Fruit fly (Drosophila melanogaster) whole organism, embryonic: ENCODE data around the gene CG10035.

Source experiments
- Asciz ChIP-seq: fragments of 200-800 bp; sonication (Bioruptor generic); optimal IDR thresholded peaks from 2 replicates; lab custom pipeline; 2017; ENCODE audit warnings: missing biosample characterization, mild to moderate bottlenecking, missing genetic modification characterization, missing genetic modification reagents
- CG11398 ChIP-seq: fragments of 200-800 bp; sonication (Bioruptor generic); optimal IDR thresholded peaks from 2 replicates; lab custom pipeline; 2016; ENCODE audit warnings: missing biosample characterization, missing genetic modification characterization
- CG12236 ChIP-seq: fragments of 200-800 bp; sonication (Bioruptor generic); optimal IDR thresholded peaks from 2 replicates; lab custom pipeline; 2016; ENCODE audit warnings: missing biosample characterization, missing genetic modification characterization
- CG13123 ChIP-seq: fragments of 200-800 bp; sonication (Bioruptor generic); optimal IDR thresholded peaks from 2 replicates; lab custom pipeline; 2016; ENCODE audit warnings: missing biosample characterization, missing genetic modification characterization
- CG13424 ChIP-seq: fragments of 200-800 bp; sonication (Bioruptor generic); optimal IDR thresholded peaks from 2 replicates; lab custom pipeline; 2019; ENCODE audit warnings: missing biosample characterization, mild to moderate bottlenecking, missing genetic modification characterization, moderate library complexity
- CG15514 ChIP-seq: fragments of 200-800 bp; sonication (Bioruptor generic); optimal IDR thresholded peaks from 3 replicates; lab custom pipeline; 2017; ENCODE audit warnings: missing biosample characterization, missing genetic modification characterization, mild to moderate bottlenecking, moderate library complexity, missing genetic modification reagents
- CG2116 ChIP-seq: fragments of 200-800 bp; sonication (Bioruptor generic); optimal IDR thresholded peaks from 3 replicates; lab custom pipeline; 2018; ENCODE audit warnings: missing biosample characterization, mild to moderate bottlenecking, missing genetic modification characterization
- CG2120 ChIP-seq: fragments of 200-800 bp; sonication (Bioruptor generic); optimal IDR thresholded peaks from 3 replicates; lab custom pipeline; 2016; ENCODE audit warnings: missing biosample characterization, missing genetic modification characterization
- CG2889 ChIP-seq: fragments of 200-800 bp; sonication (Bioruptor generic); IDR thresholded peaks from 3 replicates; pipeline ENCODE4 v1.3.6; 2022; ENCODE audit warnings: missing biosample characterization, missing genetic modification characterization
- CG31224 ChIP-seq: fragments of 200-800 bp; sonication (Bioruptor generic); IDR thresholded peaks from 2 replicates; pipeline ENCODE4 v1.3.6; 2022; ENCODE audit warnings: missing biosample characterization, missing genetic modification characterization
- CG3407 ChIP-seq: fragments of 200-800 bp; sonication (Bioruptor generic); optimal IDR thresholded peaks from 2 replicates; lab custom pipeline; 2018; ENCODE audit warnings: missing biosample characterization, mild to moderate bottlenecking, missing genetic modification characterization
- CG42726 ChIP-seq: fragments of 200-800 bp; sonication (Bioruptor generic); IDR thresholded peaks from 2 replicates; pipeline ENCODE4 v1.3.6; 2022; ENCODE audit warnings: missing biosample characterization, missing genetic modification characterization; ENCODE audit not compliant: partially characterized antibody
- CG7786 ChIP-seq: fragments of 200-800 bp; sonication (Bioruptor generic); optimal IDR thresholded peaks from 2 replicates; lab custom pipeline; 2016; ENCODE audit warnings: missing biosample characterization, missing genetic modification characterization
- CG9932 ChIP-seq: fragments of 200-800 bp; sonication (Bioruptor generic); IDR thresholded peaks from 2 replicates; pipeline ENCODE4 v1.3.6; 2022; ENCODE audit warnings: missing biosample characterization, missing genetic modification characterization
- D19B ChIP-seq: fragments of 200-800 bp; sonication (Bioruptor generic); optimal IDR thresholded peaks from 2 replicates; lab custom pipeline; 2017; ENCODE audit warnings: missing biosample characterization, mild to moderate bottlenecking, missing genetic modification characterization
- Dbx ChIP-seq: fragments of 200-800 bp; sonication (Bioruptor generic); IDR thresholded peaks from 3 replicates; pipeline ENCODE4 v1.3.6; 2022; ENCODE audit warnings: missing biosample characterization, missing genetic modification characterization
- Dek ChIP-seq: fragments of 200-800 bp; sonication (Bioruptor generic); optimal IDR thresholded peaks from 3 replicates; lab custom pipeline; 2019; ENCODE audit warnings: missing biosample characterization, mild to moderate bottlenecking, missing genetic modification characterization, moderate library complexity
- Ets65A ChIP-seq: fragments of 200-800 bp; sonication (Bioruptor generic); peaks from one replicate; lab custom pipeline; 2016; ENCODE audit warnings: missing biosample characterization, missing genetic modification characterization
- Fer3 ChIP-seq: fragments of 200-800 bp; sonication (Bioruptor generic); optimal IDR thresholded peaks from 2 replicates; lab custom pipeline; 2018; ENCODE audit warnings: missing biosample characterization, mild to moderate bottlenecking, missing genetic modification characterization, moderate library complexity
- GATAe ChIP-seq: fragments of 200-800 bp; sonication (Bioruptor generic); conservative IDR thresholded peaks from 2 replicates; pipeline ENCODE4 v1.3.6; 2022; ENCODE audit warnings: missing biosample characterization, missing genetic modification characterization
- Gug ChIP-seq: fragments of 200-800 bp; sonication (Bioruptor generic); IDR thresholded peaks from 4 replicates; pipeline ENCODE4 v1.3.6; 2022; ENCODE audit warnings: missing biosample characterization, missing genetic modification characterization
- Hr3 ChIP-seq: fragments of 200-800 bp; sonication (Bioruptor generic); optimal IDR thresholded peaks from 3 replicates; lab custom pipeline; 2016; ENCODE audit warnings: missing biosample characterization, missing genetic modification characterization
- Lhr ChIP-seq: fragments of 200-800 bp; sonication (Bioruptor generic); optimal IDR thresholded peaks from 3 replicates; lab custom pipeline; 2017; ENCODE audit warnings: mild to moderate bottlenecking, missing biosample characterization, missing genetic modification reagents, missing genetic modification characterization
- Max ChIP-seq: fragments of 200-800 bp; sonication (Bioruptor generic); optimal IDR thresholded peaks from 2 replicates; lab custom pipeline; 2016; ENCODE audit warnings: missing biosample characterization, mild to moderate bottlenecking, missing genetic modification characterization
- Mrtf ChIP-seq: fragments of 200-800 bp; sonication (Bioruptor generic); IDR thresholded peaks from 3 replicates; pipeline ENCODE4 v1.3.6; 2022; ENCODE audit warnings: missing biosample characterization, missing genetic modification characterization
- Myb ChIP-seq: fragments of 200-800 bp; sonication (Bioruptor generic); optimal IDR thresholded peaks from 2 replicates; lab custom pipeline; 2016; ENCODE audit warnings: missing biosample characterization, missing genetic modification characterization
- Rfx ChIP-seq: fragments of 200-800 bp; sonication (Bioruptor generic); IDR thresholded peaks from 2 replicates; pipeline ENCODE4 v1.3.6; 2022; ENCODE audit warnings: missing biosample characterization, missing genetic modification characterization
- YL-1 ChIP-seq: fragments of 200-800 bp; sonication (Bioruptor generic); optimal IDR thresholded peaks from 3 replicates; lab custom pipeline; 2017; ENCODE audit warnings: missing biosample characterization, mild to moderate bottlenecking, missing genetic modification characterization
- ase ChIP-seq: fragments of 200-800 bp; sonication (Bioruptor generic); IDR thresholded peaks from 3 replicates; pipeline ENCODE4 v1.3.6; 2022; ENCODE audit warnings: missing biosample characterization, missing genetic modification characterization
- az2 ChIP-seq: fragments of 200-800 bp; sonication (Bioruptor generic); optimal IDR thresholded peaks from 3 replicates; lab custom pipeline; 2016; ENCODE audit warnings: missing biosample characterization, missing genetic modification characterization
- bab2 ChIP-seq: fragments of 200-800 bp; sonication (Bioruptor generic); optimal IDR thresholded peaks from 2 replicates; lab custom pipeline; 2016; ENCODE audit warnings: missing biosample characterization, missing genetic modification characterization
- crc ChIP-seq: fragments of 200-800 bp; sonication (Bioruptor generic); optimal IDR thresholded peaks from 2 replicates; lab custom pipeline; 2016; ENCODE audit warnings: missing biosample characterization, missing genetic modification characterization
- crp ChIP-seq, 2 experiments: fragments of 200-800 bp; sonication (Bioruptor generic); optimal IDR thresholded peaks; 2 replicates in 1 of 2; 3 replicates in 1 of 2; lab custom pipeline; 2017; ENCODE audit warnings: missing biosample characterization in 2 of 2, missing genetic modification characterization in 2 of 2, mild to moderate bottlenecking in 1 of 2, moderate library complexity in 1 of 2
- cwo ChIP-seq: fragments of 200-800 bp; sonication (Bioruptor generic); optimal IDR thresholded peaks from 3 replicates; lab custom pipeline; 2017; ENCODE audit warnings: missing biosample characterization, missing genetic modification characterization, mild to moderate bottlenecking, moderate library complexity, missing genetic modification reagents
- fru ChIP-seq: fragments of >200 bp; optimal IDR thresholded peaks from 2 replicates; lab custom pipeline; 2017
- fu2 ChIP-seq: fragments of 200-800 bp; sonication (Bioruptor generic); optimal IDR thresholded peaks from 2 replicates; lab custom pipeline; 2016; ENCODE audit warnings: missing biosample characterization, missing genetic modification characterization
- gcm2 ChIP-seq: fragments of 200-800 bp; sonication (Bioruptor generic); optimal IDR thresholded peaks from 2 replicates; lab custom pipeline; 2016; ENCODE audit warnings: missing biosample characterization, missing genetic modification characterization
- klu ChIP-seq: fragments of 200-800 bp; sonication (Bioruptor generic); IDR thresholded peaks from 2 replicates; pipeline ENCODE4 v1.3.6; 2022; ENCODE audit warnings: missing biosample characterization, missing genetic modification characterization
- knrl ChIP-seq: fragments of 200-800 bp; sonication (Bioruptor generic); IDR thresholded peaks from 3 replicates; pipeline ENCODE4 v1.3.6; 2022; ENCODE audit warnings: missing biosample characterization, missing genetic modification characterization; ENCODE audit not compliant: partially characterized antibody
- lilli ChIP-seq: fragments of 200-800 bp; sonication (Bioruptor generic); optimal IDR thresholded peaks from 3 replicates; lab custom pipeline; 2016; ENCODE audit warnings: missing biosample characterization, missing genetic modification characterization
- mam ChIP-seq: fragments of 200-800 bp; sonication (Bioruptor generic); optimal IDR thresholded peaks from 3 replicates; lab custom pipeline; 2016; ENCODE audit warnings: missing biosample characterization, missing genetic modification characterization
- nmo ChIP-seq: fragments of 200-800 bp; sonication (Bioruptor generic); optimal IDR thresholded peaks from 2 replicates; lab custom pipeline; 2018; ENCODE audit warnings: missing biosample characterization, mild to moderate bottlenecking, missing genetic modification characterization, moderate library complexity
- otp ChIP-seq: fragments of 200-800 bp; sonication (Bioruptor generic); IDR thresholded peaks from 3 replicates; pipeline ENCODE4, ENCODE4 v1.3.6; 2022; ENCODE audit warnings: missing biosample characterization, missing genetic modification characterization
- pho ChIP-seq: fragments of 200-800 bp; sonication (Bioruptor generic); optimal IDR thresholded peaks from 2 replicates; lab custom pipeline; 2016; ENCODE audit warnings: missing biosample characterization, missing genetic modification characterization
- pita ChIP-seq: fragments of 200-800 bp; sonication (Bioruptor generic); optimal IDR thresholded peaks from 2 replicates; lab custom pipeline; 2017; ENCODE audit warnings: missing biosample characterization, mild to moderate bottlenecking, missing genetic modification characterization
- row ChIP-seq: fragments of 200-800 bp; sonication (Bioruptor generic); IDR thresholded peaks from 3 replicates; pipeline ENCODE4 v1.3.6; 2022; ENCODE audit warnings: missing biosample characterization, missing genetic modification characterization
- sens ChIP-seq: fragments of 200-800 bp; sonication (Bioruptor generic); peaks from one replicate; lab custom pipeline; 2016; ENCODE audit warnings: missing biosample characterization, missing genetic modification characterization
- so ChIP-seq: fragments of 200-800 bp; sonication (Bioruptor generic); IDR thresholded peaks from 3 replicates; pipeline ENCODE4 v1.3.6; 2022; ENCODE audit warnings: missing biosample characterization, missing genetic modification characterization
- tap ChIP-seq: fragments of 200-800 bp; optimal IDR thresholded peaks from 3 replicates; lab custom pipeline; 2019; ENCODE audit warnings: missing biosample characterization, mild to moderate bottlenecking, missing genetic modification characterization, moderate library complexity
- tio ChIP-seq: fragments of 200-800 bp; sonication (Bioruptor generic); optimal IDR thresholded peaks from 2 replicates; lab custom pipeline; 2017; ENCODE audit warnings: missing biosample characterization, missing genetic modification characterization, inconsistent platforms
- twi ChIP-seq: fragments of 200-800 bp; optimal IDR thresholded peaks from 2 replicates; lab custom pipeline; 2019; ENCODE audit warnings: missing biosample characterization, mild to moderate bottlenecking, missing genetic modification characterization, moderate library complexity

CG10035 gene

DNA sequence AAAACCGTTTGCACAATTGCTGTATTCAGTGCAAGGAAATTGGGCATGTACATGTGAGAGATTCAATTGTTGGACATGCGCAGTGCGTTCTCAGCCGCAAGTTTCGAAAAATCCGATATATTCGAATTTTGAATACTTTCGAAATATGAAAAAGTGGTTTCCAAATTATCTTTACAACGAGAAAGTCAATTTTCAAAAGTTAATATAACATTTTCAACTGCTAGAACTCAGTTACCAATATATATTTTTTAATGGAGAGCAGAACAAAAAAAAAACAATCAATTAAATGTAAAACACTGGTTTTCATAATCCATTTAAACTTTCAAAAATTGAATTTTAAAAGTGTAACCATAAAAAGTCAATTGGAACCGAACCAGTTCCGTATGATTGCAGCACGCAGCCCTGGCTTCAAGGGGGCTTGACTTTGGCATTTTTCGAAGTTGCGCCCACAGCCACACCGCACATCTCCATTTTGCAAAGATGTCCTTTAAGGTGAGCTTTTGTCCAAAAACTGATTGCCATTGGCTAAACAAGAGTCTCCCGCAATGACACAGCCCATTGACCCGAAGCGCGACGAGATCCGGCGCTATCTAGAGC is 40.0 kb upstream of the CG10035 start, which contains the start of the genes Scgbeta and CG17202 (continued):
- TF ChIP-seq tap, result no peak
- TF ChIP-seq Max (GFP tag; lab: Kevin White, UChicago), result peak; percentile 23
- no peak for TF ChIP-seq CG42726
- no peak for TF ChIP-seq cwo (GFP tag; lab: Kevin White, UChicago)
- TF ChIP-seq sens, result no peak
- TF ChIP-seq Fer3 (tag; lab: Kevin White, UChicago), result no peak
- TF ChIP-seq Myb (GFP tag; lab: Kevin White, UChicago), result peak; percentile 85
- TF ChIP-seq CG13424, result peak; percentile 41
- TF ChIP-seq nmo, result peak; percentile 39
- TF ChIP-seq Rfx (GFP tag; lab: Robert Waterston, UW), result 0 out of 2 replicates have a peak, but pooled peaks have one; percentile 40
- no peak for TF ChIP-seq pho (GFP tag; lab: Kevin White, UChicago)
- TF ChIP-seq CG7786 (GFP tag; lab: Kevin White, UChicago), result peak; percentile 3
- TF ChIP-seq CG9932 (GFP tag; lab: Robert Waterston, UW), result peak; percentile 56
- peak; percentile 7 for TF ChIP-seq bab2
- no peak for TF ChIP-seq klu (GFP tag; lab: Robert Waterston, UW)
- no peak for TF ChIP-seq CG13123 (GFP tag; lab: Kevin White, UChicago)
- TF ChIP-seq CG31224 (GFP tag; lab: Robert Waterston, UW), result no peak
- TF ChIP-seq twi (tag; lab: Kevin White, UChicago), result no peak
- TF ChIP-seq crp (GFP tag; optimal IDR thresholded peaks at IDR 0.05; lab: Kevin White, UChicago), result peak in 1 of 2 experiments; percentile 11
- no peak for TF ChIP-seq CG12236 (GFP tag; lab: Kevin White, UChicago)
- TF ChIP-seq az2 (GFP tag; lab: Kevin White, UChicago), result no peak
- no peak for TF ChIP-seq Gug
- TF ChIP-seq Dek (tag; lab: Kevin White, UChicago), result peak; percentile 32
- peak; percentile 49; the same call in 1 of the 3 replicates for TF ChIP-seq knrl (GFP tag; lab: Robert Waterston, UW)
- 0 out of 3 replicates have a peak, but pooled peaks have one; percentile 27 for TF ChIP-seq Dbx (GFP tag; lab: Robert Waterston, UW)
- no peak for TF ChIP-seq CG3407 (GFP tag; lab: Kevin White, UChicago)
- TF ChIP-seq lilli (GFP tag; lab: Kevin White, UChicago), result peak; percentile 49
- TF ChIP-seq Mrtf (GFP tag; lab: Robert Waterston, UW), result no peak
- TF ChIP-seq pita (GFP tag; lab: Kevin White, UChicago), result no peak
- no peak for TF ChIP-seq D19B (GFP tag; lab: Kevin White, UChicago)
- TF ChIP-seq ase (GFP tag; lab: Robert Waterston, UW), result 0 out of 3 replicates have a peak, but pooled peaks have one; percentile 5
- peak; percentile 37; the same call in 1 of the 3 replicates for TF ChIP-seq otp (GFP tag; lab: Robert Waterston, UW)
- no peak for TF ChIP-seq fru
- TF ChIP-seq CG15514 (GFP tag; lab: Kevin White, UChicago), result peak; percentile 100
- TF ChIP-seq tio, result no peak
- no peak for TF ChIP-seq Asciz (GFP tag; lab: Kevin White, UChicago)
- no peak for TF ChIP-seq crc (GFP tag; lab: Kevin White, UChicago)
- peak; percentile 59 for TF ChIP-seq CG2120 (GFP tag; lab: Kevin White, UChicago)
- no peak for TF ChIP-seq CG2889 (GFP tag; lab: Robert Waterston, UW)
- TF ChIP-seq mam (GFP tag; lab: Kevin White, UChicago), result peak; percentile 28
- peak; percentile 7 for TF ChIP-seq CG2116 (GFP tag; lab: Kevin White, UChicago)
- 0 out of 3 replicates have a peak, but pooled peaks have one; percentile 35 for TF ChIP-seq so (GFP tag; lab: Robert Waterston, UW)
- TF ChIP-seq Ets65A (GFP tag; lab: Kevin White, UChicago), result peak; percentile 49
- TF ChIP-seq gcm2 (GFP tag; lab: Kevin White, UChicago), result no peak
- peak; percentile 38 for TF ChIP-seq fu2 (GFP tag; lab: Kevin White, UChicago)
- peak; percentile 59 for TF ChIP-seq YL-1 (GFP tag; lab: Kevin White, UChicago)
- peak; percentile 76 for TF ChIP-seq Lhr (GFP tag; lab: Kevin White, UChicago)
- peak; percentile 89 for TF ChIP-seq row (GFP tag; lab: Robert Waterston, UW)
- TF ChIP-seq GATAe, result no peak
- TF ChIP-seq CG11398 (GFP tag; lab: Kevin White, UChicago), result peak; percentile 2
- TF ChIP-seq Hr3 (GFP tag; lab: Kevin White, UChicago), result no peak
